Fruit fly (Drosophila melanogaster): ENCODE data around the gene mthl9.

dm6 chr3L:327833-328232 lies 4.3 kb downstream of the mthl9 start, which contains the start of the genes Atac3 and Ptpmeg:
- no peak for TF ChIP-seq CTCF (optimal IDR thresholded peaks at IDR 0.05)
- no peak for TF ChIP-seq CG8478 (optimal IDR thresholded peaks at IDR 0.05)
